Worm (Caenorhabditis elegans): ENCODE measurements around the gene T27C5.10.
"Not testable (repeated sequence)": the region's sequence is repeated elsewhere in the genome, so short reads cannot be mapped to it uniquely, and the experiment has no call there.

The T27C5.10 gene

DNA sequence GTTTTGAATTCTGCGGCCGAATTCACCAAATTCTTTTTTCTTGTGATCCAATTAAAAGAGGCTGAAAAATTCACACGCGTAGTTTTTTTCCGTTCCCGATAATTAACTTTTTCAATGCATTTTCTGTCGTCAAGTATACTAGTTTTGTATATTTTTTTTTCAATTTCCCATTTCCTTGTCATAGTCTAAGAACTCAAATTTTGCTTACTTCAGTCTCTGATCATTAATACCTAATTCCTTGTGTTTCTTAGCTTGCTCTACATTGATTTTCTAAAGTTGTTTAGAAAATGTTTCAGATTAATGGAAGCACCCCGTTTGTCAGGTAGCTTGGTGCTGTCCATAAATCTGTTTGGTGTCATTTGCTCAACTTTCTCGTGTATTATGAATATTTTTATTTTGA, 937 bp upstream of the T27C5.10 start, which contains the start of gene srbc-27:
Gene srbc-27 (plus strand): TSS at position 301 of the 400 bp plus-strand sequence.
- TF ChIP-seq fkh-10 (GFP tag; optimal IDR thresholded peaks at IDR 0.05) = no peak
- TF ChIP-seq elt-1 (tag; optimal IDR thresholded peaks at IDR 0.05) = no peak
- no peak for TF ChIP-seq nfya-1 (tag; optimal IDR thresholded peaks at IDR 0.05; ENCODE audit: insufficient read depth)
- TF ChIP-seq nhr-67 (tag; optimal IDR thresholded peaks at IDR 0.05) = no peak
- no peak for TF ChIP-seq ZK546.5 (tag; optimal IDR thresholded peaks at IDR 0.05)
- TF ChIP-seq ama-1 (optimal IDR thresholded peaks at IDR 0.05) = no peak
- TF ChIP-seq mml-1 (tag; optimal IDR thresholded peaks at IDR 0.05) = no peak
- TF ChIP-seq nhr-25 (tag; optimal IDR thresholded peaks at IDR 0.05) = no peak
- TF ChIP-seq egl-5 (tag; optimal IDR thresholded peaks at IDR 0.05) = no peak
- TF ChIP-seq pha-4 (tag; optimal IDR thresholded peaks at IDR 0.05) = no peak
- no peak for TF ChIP-seq unc-39 (tag; optimal IDR thresholded peaks at IDR 0.05)

DNA sequence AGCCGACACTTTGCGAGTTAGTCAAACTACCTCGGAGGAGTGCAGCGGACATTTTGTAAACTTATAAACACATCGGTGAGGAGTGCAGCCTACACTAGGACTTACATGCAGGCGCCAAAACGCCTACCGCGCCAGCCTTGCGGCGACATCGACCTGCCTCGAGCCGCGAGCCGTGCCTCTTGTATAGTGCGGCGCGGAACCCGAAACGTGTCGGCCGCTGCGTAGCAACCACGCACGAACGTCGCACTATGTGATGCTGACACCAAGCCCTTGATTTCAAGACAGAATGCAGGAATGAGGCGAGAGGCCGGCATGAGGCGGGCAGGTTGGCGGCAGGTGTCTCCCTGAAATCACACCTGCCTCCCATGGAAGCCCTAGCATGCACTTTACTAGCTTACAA, 704 bp downstream of the T27C5.10 start:
- TF ChIP-seq lsy-12 (tag; optimal IDR thresholded peaks at IDR 0.05) (no peak), nhr-43 (tag; optimal IDR thresholded peaks at IDR 0.05; ENCODE audit: poor library complexity, severe bottlenecking) (no peak), snpc-4 (tag; optimal IDR thresholded peaks at IDR 0.05) (no peak), nhr-11 (tag; optimal IDR thresholded peaks at IDR 0.05) (no peak), elt-2 (tag; optimal IDR thresholded peaks at IDR 0.05) (no peak), nhr-12 (tag; optimal IDR thresholded peaks at IDR 0.05) (no peak), nhr-237 (tag; optimal IDR thresholded peaks at IDR 0.05) (no peak), egl-5 (tag; optimal IDR thresholded peaks at IDR 0.05) (no peak), nhr-25 (tag; optimal IDR thresholded peaks at IDR 0.05) (no peak), lin-15B (tag; optimal IDR thresholded peaks at IDR 0.05) (no peak), pqm-1 (tag; optimal IDR thresholded peaks at IDR 0.05) (no peak), fkh-2 (tag; optimal IDR thresholded peaks at IDR 0.05) (no peak), zag-1 (tag; optimal IDR thresholded peaks at IDR 0.05) (no peak), nhr-76 (tag; optimal IDR thresholded peaks at IDR 0.05) (no peak), nhr-67 (tag; optimal IDR thresholded peaks at IDR 0.05) (no peak), fkh-10 (GFP tag; optimal IDR thresholded peaks at IDR 0.05) (no peak), unc-39 (tag; optimal IDR thresholded peaks at IDR 0.05) (no peak), ztf-11 (tag; optimal IDR thresholded peaks at IDR 0.05) (no peak), mml-1 (tag; optimal IDR thresholded peaks at IDR 0.05) (no peak), jun-1 (tag; optimal IDR thresholded peaks at IDR 0.05) (no peak)

DNA sequence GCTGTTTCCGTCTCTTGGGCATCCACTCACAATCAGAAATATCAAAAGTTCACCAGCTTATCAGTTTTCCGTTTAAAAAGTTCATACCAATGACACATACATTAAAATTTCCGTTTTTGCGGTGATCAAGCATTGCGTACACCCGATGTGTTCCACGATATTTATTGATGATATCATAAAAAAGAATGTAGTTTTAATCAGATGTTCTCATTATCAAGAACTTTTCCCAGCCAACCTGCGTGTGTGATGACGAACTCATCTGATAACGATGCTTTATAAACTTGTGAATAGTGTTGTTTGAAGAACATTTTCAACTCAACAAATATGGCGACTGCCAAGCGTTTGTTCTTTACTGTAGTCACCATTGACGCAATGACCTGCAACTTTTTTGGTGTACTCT, 13.1 kb downstream of the T27C5.10 start, which contains the start of gene clc-21:
Gene clc-21 (plus strand): TSS at position 301 of the 400 bp plus-strand sequence.
- TF ChIP-seq zag-1 (tag; optimal IDR thresholded peaks at IDR 0.05) (no peak), elt-2 (tag; optimal IDR thresholded peaks at IDR 0.05) (peak; percentile 56)

DNA sequence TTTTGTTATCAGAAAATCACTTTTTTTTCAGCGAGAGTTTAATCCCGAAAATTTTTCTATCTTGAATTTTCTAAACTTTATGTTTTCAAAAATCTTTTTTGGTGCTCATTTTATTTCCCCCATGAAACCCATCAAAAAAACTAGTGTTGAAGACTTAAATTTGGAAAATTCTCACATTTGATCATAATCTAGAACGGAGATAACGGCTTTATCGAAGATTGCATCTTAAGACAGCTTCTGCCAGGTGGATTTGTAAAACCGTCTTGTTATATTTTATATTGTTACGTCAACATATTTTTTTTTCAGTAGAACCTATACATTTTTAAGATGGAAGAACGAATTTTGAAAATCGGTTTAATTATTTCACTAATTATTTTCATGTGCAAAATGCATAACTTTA, 15.0 kb downstream of the T27C5.10 start, which contains the start of gene T27C5.12:
Gene T27C5.12 (plus strand): TSS at position 301 of the 400 bp plus-strand sequence.
- TF ChIP-seq lin-39 (tag; optimal IDR thresholded peaks at IDR 0.05) (no peak), unc-62 (GFP tag; optimal IDR thresholded peaks at IDR 0.05) (no peak), skn-1 (tag; optimal IDR thresholded peaks at IDR 0.05) (no peak), nhr-43 (tag; optimal IDR thresholded peaks at IDR 0.05; ENCODE audit: poor library complexity, severe bottlenecking) (no peak), mml-1 (tag; optimal IDR thresholded peaks at IDR 0.05) (no peak), snpc-4 (tag; optimal IDR thresholded peaks at IDR 0.05) (no peak), tbx-2 (tag; optimal IDR thresholded peaks at IDR 0.05) (no peak), nhr-237 (tag; optimal IDR thresholded peaks at IDR 0.05) (no peak), ceh-82 (tag; optimal IDR thresholded peaks at IDR 0.05) (no peak), fkh-10 (GFP tag; optimal IDR thresholded peaks at IDR 0.05) (no peak), ceh-9 (tag; optimal IDR thresholded peaks at IDR 0.05) (no peak), fos-1 (tag; optimal IDR thresholded peaks at IDR 0.05) (no peak), daf-12 (tag; optimal IDR thresholded peaks at IDR 0.05) (no peak), fkh-2 (tag; optimal IDR thresholded peaks at IDR 0.05) (no peak), ceh-28 (tag; optimal IDR thresholded peaks at IDR 0.05) (no peak), nhr-67 (tag; optimal IDR thresholded peaks at IDR 0.05) (no peak)

DNA sequence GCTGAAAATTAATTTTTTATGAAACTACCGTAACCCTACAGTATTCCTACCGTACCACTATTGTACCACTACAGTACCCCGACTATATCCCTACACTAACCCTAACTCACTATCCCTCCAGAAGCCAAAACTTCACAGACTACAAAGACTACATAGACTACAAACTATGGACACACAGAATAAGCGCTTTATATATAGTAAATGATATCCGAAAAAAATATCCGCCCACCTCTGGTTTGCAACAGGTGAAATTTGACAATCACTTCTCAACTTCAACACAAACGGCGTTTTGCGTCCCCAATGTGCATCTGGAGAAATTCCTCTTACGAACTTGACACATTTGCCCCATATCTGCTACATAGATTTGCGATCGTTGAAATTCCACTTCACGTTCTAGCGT, 20.0 kb downstream of the T27C5.10 start, which contains the start of gene srh-132:
Gene srh-132 (plus strand): TSS at position 301 of the 400 bp plus-strand sequence.
- TF ChIP-seq daf-12 (tag; optimal IDR thresholded peaks at IDR 0.05); ceh-9 (tag; optimal IDR thresholded peaks at IDR 0.05); ama-1 (optimal IDR thresholded peaks at IDR 0.05): not testable (repeated sequence)

Measured in whole organism, L3 larva.